Fruit fly (Drosophila melanogaster): Measurements from ENCODE around the gene CNPYb.

Gene CNPYb

DNA sequence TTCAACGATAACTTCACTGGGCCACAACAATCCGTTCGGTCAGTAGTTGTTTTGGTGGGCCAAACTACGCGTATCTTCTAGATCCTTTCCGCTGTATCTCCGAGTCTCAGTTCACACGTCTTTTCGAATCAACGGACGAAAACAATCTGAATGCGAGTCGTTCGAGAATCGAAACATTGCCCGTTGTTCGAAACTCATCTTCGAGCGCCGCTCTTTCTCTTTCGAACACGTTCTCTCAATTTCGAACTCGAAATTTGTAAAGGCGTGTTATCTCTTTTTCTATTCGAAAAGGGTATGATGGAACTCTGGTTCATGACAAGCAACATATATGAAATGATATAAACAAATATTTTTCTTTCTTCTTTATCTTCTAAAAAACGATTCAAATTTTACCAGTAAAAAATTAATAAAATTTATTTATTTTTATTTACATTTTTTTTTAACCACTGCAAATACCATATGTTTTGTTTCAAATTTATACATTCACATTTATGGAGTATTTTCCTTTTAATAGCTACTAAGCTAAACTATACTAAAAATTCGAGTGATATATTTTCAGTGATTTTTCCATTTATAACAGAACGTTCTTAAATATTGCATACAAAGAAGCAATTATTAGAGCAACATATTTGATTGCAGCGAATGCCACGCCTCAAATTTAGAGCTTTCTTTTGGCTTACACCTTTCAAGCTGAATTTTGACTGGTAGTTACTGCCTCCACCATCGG is 50.6 kb downstream of the CNPYb start, which contains the start of gene nkd:
TSS of gene nkd (minus strand) at position 151 of the 727 bp plus-strand sequence.
- peak; percentile 18 for TF ChIP-seq CG17801 (GFP tag; optimal IDR thresholded peaks at IDR 0.05; ENCODE audit: partially characterized antibody)

Data from ovary, adult (tissue).